Worm (Caenorhabditis elegans) whole organism, young adult: ENCODE measurements around the gene ugt-66.
A peak's percentile ranks its signal among the peaks of the same experiment; 100 is the strongest.

ENCODE experiments used
- B0019.2 ChIP-seq: fragments of 200-800 bp; sonication (Bioruptor generic); conservative IDR thresholded peaks from 2 replicates; pipeline ENCODE4 v1.3.6; 2022; ENCODE audit warnings: missing genetic modification reagents, missing genetic modification characterization, missing compliant biosample characterization
- C06A6.2 ChIP-seq: fragments of 200-800 bp; sonication (Bioruptor generic); conservative IDR thresholded peaks from 2 replicates; pipeline ENCODE4 v1.3.6; 2022; ENCODE audit warnings: missing genetic modification characterization, missing compliant biosample characterization
- F39B2.1 ChIP-seq: fragments of 200-800 bp; sonication (Bioruptor generic); IDR thresholded peaks from 2 replicates; pipeline ENCODE4 v1.3.6; 2022; ENCODE audit warnings: missing genetic modification reagents, missing genetic modification characterization, missing compliant biosample characterization
- F52B5.7 ChIP-seq: sonication (generic microtip); optimal IDR thresholded peaks from 2 replicates; lab custom pipeline; 2016; ENCODE audit warnings: mild to moderate bottlenecking, missing genetic modification characterization, missing compliant biosample characterization
- F55B11.4 ChIP-seq: sonication (generic microtip); optimal IDR thresholded peaks from 2 replicates; lab custom pipeline; 2016; ENCODE audit warnings: missing compliant biosample characterization, missing genetic modification characterization, borderline replicate concordance; ENCODE audit not compliant: insufficient read depth
- T07F8.4 ChIP-seq: sonication (generic microtip); optimal IDR thresholded peaks from 2 replicates; lab custom pipeline; 2016; ENCODE audit warnings: mild to moderate bottlenecking, missing genetic modification characterization, moderate library complexity, missing compliant biosample characterization
- Y53G8AR.9 ChIP-seq: fragments of 200-800 bp; sonication (Bioruptor generic); conservative IDR thresholded peaks from 2 replicates; pipeline ENCODE4 v1.3.6; 2022; ENCODE audit warnings: missing genetic modification reagents, missing genetic modification characterization, missing compliant biosample characterization
- Y56A3A.18 ChIP-seq: fragments of 200-800 bp; sonication (Bioruptor generic); IDR thresholded peaks from 2 replicates; pipeline ENCODE4 v1.3.6; 2022; ENCODE audit warnings: missing genetic modification reagents, missing genetic modification characterization, missing compliant biosample characterization
- Y67H2A.10 ChIP-seq: fragments of 200-800 bp; sonication (Bioruptor generic); conservative IDR thresholded peaks from 2 replicates; pipeline ENCODE4 v1.3.6; 2022; ENCODE audit warnings: missing genetic modification reagents, missing genetic modification characterization, missing compliant biosample characterization
- akir-1 ChIP-seq: fragments of 200-800 bp; sonication (Bioruptor generic); optimal IDR thresholded peaks from 2 replicates; lab custom pipeline; 2018; ENCODE audit warnings: mild to moderate bottlenecking, missing genetic modification characterization, moderate library complexity, missing compliant biosample characterization
- aptf-2 ChIP-seq: fragments of 200-800 bp; sonication (Bioruptor generic); conservative IDR thresholded peaks from 2 replicates; pipeline ENCODE4 v1.3.6; 2022; ENCODE audit warnings: missing genetic modification reagents, missing genetic modification characterization, missing compliant biosample characterization
- athp-1 ChIP-seq: sonication (generic microtip); optimal IDR thresholded peaks from 2 replicates; lab custom pipeline; 2017; ENCODE audit warnings: mild to moderate bottlenecking, missing genetic modification characterization, missing compliant biosample characterization
- bed-1 ChIP-seq: fragments of 200-800 bp; sonication (Bioruptor generic); IDR thresholded peaks from 2 replicates; pipeline ENCODE4 v1.3.6; 2022; ENCODE audit warnings: missing genetic modification reagents, missing genetic modification characterization, missing compliant biosample characterization
- cebp-1 ChIP-seq, 2 experiments: fragments of 200-800 bp in 1 of 2; sonication (Bioruptor generic) in 1 of 2; sonication (generic microtip) in 1 of 2; IDR thresholded peaks in 1 of 2; optimal IDR thresholded peaks in 1 of 2; 2 replicates each; pipeline versions ENCODE4 v1.3.6 to Lab custom; 2017 to 2022; ENCODE audit warnings: missing compliant biosample characterization in 2 of 2, missing genetic modification characterization in 2 of 2, mild to moderate bottlenecking in 1 of 2, missing genetic modification reagents in 1 of 2, moderate library complexity in 1 of 2
- cebp-2 ChIP-seq: fragments of 200-800 bp; sonication (Bioruptor generic); IDR thresholded peaks from 2 replicates; pipeline ENCODE4 v1.3.6; 2022; ENCODE audit warnings: missing genetic modification characterization, missing compliant biosample characterization
- ceh-79 ChIP-seq: sonication (generic microtip); optimal IDR thresholded peaks from 2 replicates; lab custom pipeline; 2017; ENCODE audit warnings: mild to moderate bottlenecking, missing genetic modification characterization, missing compliant biosample characterization
- chd-7 ChIP-seq: sonication (generic microtip); optimal IDR thresholded peaks from 2 replicates; lab custom pipeline; 2016; ENCODE audit warnings: mild to moderate bottlenecking, missing genetic modification characterization, moderate library complexity, missing compliant biosample characterization
- egl-18 ChIP-seq: fragments of 200-800 bp; sonication (Bioruptor generic); IDR thresholded peaks from 2 replicates; pipeline ENCODE4 v1.3.6; 2022; ENCODE audit warnings: missing genetic modification reagents, missing genetic modification characterization, missing compliant biosample characterization
- egrh-3 ChIP-seq: fragments of 200-800 bp; sonication (Bioruptor generic); IDR thresholded peaks from 2 replicates; pipeline ENCODE4 v1.3.6; 2022; ENCODE audit warnings: missing genetic modification reagents, missing genetic modification characterization, missing compliant biosample characterization
- ets-4 ChIP-seq: fragments of 200-800 bp; sonication (Bioruptor generic); optimal IDR thresholded peaks from 2 replicates; lab custom pipeline; 2018; ENCODE audit warnings: mild to moderate bottlenecking, missing genetic modification characterization, missing compliant biosample characterization
- fkh-3 ChIP-seq: sonication (generic microtip); optimal IDR thresholded peaks from 2 replicates; lab custom pipeline; 2016; ENCODE audit warnings: mild to moderate bottlenecking, missing genetic modification characterization, missing compliant biosample characterization
- gei-17 ChIP-seq: fragments of 200-800 bp; sonication (Bioruptor generic); optimal IDR thresholded peaks from 2 replicates; lab custom pipeline; 2018; ENCODE audit warnings: mild to moderate bottlenecking, missing genetic modification characterization, missing compliant biosample characterization
- hlh-12 ChIP-seq: sonication (generic microtip); optimal IDR thresholded peaks from 2 replicates; lab custom pipeline; 2016; ENCODE audit warnings: missing genetic modification characterization, missing compliant biosample characterization
- hmg-20 ChIP-seq: fragments of 200-800 bp; sonication (Bioruptor generic); IDR thresholded peaks from 2 replicates; pipeline ENCODE4 v1.3.6; 2022; ENCODE audit warnings: missing genetic modification reagents, missing genetic modification characterization, missing compliant biosample characterization
- hrde-1 ChIP-seq: sonication (generic microtip); optimal IDR thresholded peaks from 2 replicates; lab custom pipeline; 2016; ENCODE audit warnings: missing genetic modification characterization, mild to moderate bottlenecking, missing compliant biosample characterization, moderate library complexity, missing genotype, missing genetic modification reagents, borderline replicate concordance
- lag-1 ChIP-seq: fragments of 200-800 bp; sonication (Bioruptor generic); IDR thresholded peaks from 2 replicates; pipeline ENCODE4 v1.3.6; 2022; ENCODE audit warnings: missing genetic modification reagents, missing genetic modification characterization, missing compliant biosample characterization
- lin-26 ChIP-seq: fragments of 200-800 bp; sonication (Bioruptor generic); IDR thresholded peaks from 2 replicates; pipeline ENCODE4 v1.3.6; 2022; ENCODE audit warnings: missing genetic modification reagents, missing genetic modification characterization, missing compliant biosample characterization
- lin-35 ChIP-seq, 3 experiments: fragments of 150-350 bp in 2 of 3; sonication (generic microtip) in 1 of 3; optimal IDR thresholded peaks; 2 replicates each; lab custom pipeline; 2014 to 2018; ENCODE audit warnings: missing biosample characterization in 3 of 3, missing genetic modification characterization in 3 of 3, missing genetic modification reagents in 3 of 3
- lir-1 ChIP-seq: fragments of 200-800 bp; sonication (Bioruptor generic); conservative IDR thresholded peaks from 2 replicates; pipeline ENCODE4 v1.3.6; 2022; ENCODE audit warnings: missing genetic modification reagents, missing genetic modification characterization, missing compliant biosample characterization
- madf-10 ChIP-seq: sonication (generic microtip); optimal IDR thresholded peaks from 2 replicates; lab custom pipeline; 2016; ENCODE audit warnings: mild to moderate bottlenecking, missing genetic modification characterization, missing compliant biosample characterization
- mxl-1 ChIP-seq: sonication (generic microtip); optimal IDR thresholded peaks from 2 replicates; lab custom pipeline; 2016; ENCODE audit warnings: missing genetic modification characterization, missing compliant biosample characterization
- nfyb-1 ChIP-seq: fragments of 200-800 bp; sonication (Bioruptor generic); IDR thresholded peaks from 2 replicates; pipeline ENCODE4 v1.3.6; 2022; ENCODE audit warnings: missing genetic modification reagents, missing genetic modification characterization, missing compliant biosample characterization
- nhr-179 ChIP-seq: sonication (generic microtip); optimal IDR thresholded peaks from 2 replicates; lab custom pipeline; 2016; ENCODE audit warnings: mild to moderate bottlenecking, missing genetic modification characterization, missing compliant biosample characterization
- nhr-90 ChIP-seq: sonication (generic microtip); optimal IDR thresholded peaks from 2 replicates; lab custom pipeline; 2016; ENCODE audit warnings: missing genotype, mild to moderate bottlenecking, missing genetic modification characterization, missing compliant biosample characterization
- rpc-1 ChIP-seq, 2 experiments: fragments of 150-350 bp in 1 of 2; sonication (generic microtip) in 1 of 2; optimal IDR thresholded peaks; 2 replicates each; lab custom pipeline; 2014 to 2018; ENCODE audit warnings: missing biosample characterization in 1 of 2, missing genetic modification characterization in 1 of 2, missing genetic modification reagents in 1 of 2, missing genotype in 1 of 2
- sdz-38 ChIP-seq: sonication (generic microtip); optimal IDR thresholded peaks from 2 replicates; lab custom pipeline; 2016; ENCODE audit warnings: missing genotype, missing genetic modification characterization, missing compliant biosample characterization
- snpc-1.3 ChIP-seq: sonication (generic microtip); optimal IDR thresholded peaks from 2 replicates; lab custom pipeline; 2017; ENCODE audit warnings: missing genetic modification characterization, mild to moderate bottlenecking, missing compliant biosample characterization, antibody characterized with exemption, moderate library complexity, missing genotype, missing genetic modification reagents; ENCODE audit not compliant: insufficient read depth
- snpc-4 ChIP-seq, 5 experiments: fragments of 150-350 bp in 1 of 5; sonication (generic microtip) in 4 of 5; optimal IDR thresholded peaks; 2 replicates each; lab custom pipeline; 2014 to 2018; ENCODE audit warnings: missing genetic modification characterization in 5 of 5, missing biosample characterization in 3 of 5, antibody characterized with exemption in 2 of 5, mild to moderate bottlenecking in 2 of 5, missing compliant biosample characterization in 2 of 5, missing genotype in 2 of 5, moderate library complexity in 2 of 5, missing genetic modification reagents in 1 of 5
- somi-1 ChIP-seq: fragments of 200-800 bp; sonication (Bioruptor generic); optimal IDR thresholded peaks from 2 replicates; lab custom pipeline; 2018; ENCODE audit warnings: mild to moderate bottlenecking, missing genetic modification characterization, missing compliant biosample characterization
- tbx-9 ChIP-seq: sonication (generic microtip); optimal IDR thresholded peaks from 2 replicates; lab custom pipeline; 2016; ENCODE audit warnings: borderline replicate concordance, missing genetic modification characterization, inconsistent platforms, missing compliant biosample characterization
- unc-130 ChIP-seq: sonication (generic microtip); optimal IDR thresholded peaks from 2 replicates; lab custom pipeline; 2016; ENCODE audit warnings: missing genetic modification reagents, missing genetic modification characterization, missing compliant biosample characterization
- xnd-1 ChIP-seq: sonication (generic microtip); optimal IDR thresholded peaks from 2 replicates; lab custom pipeline; 2016; ENCODE audit warnings: missing genotype, missing genetic modification reagents, missing genetic modification characterization, missing compliant biosample characterization
- zim-3 ChIP-seq: sonication (generic microtip); optimal IDR thresholded peaks from 2 replicates; lab custom pipeline; 2017; ENCODE audit warnings: mild to moderate bottlenecking, missing genetic modification characterization, moderate library complexity, missing compliant biosample characterization
- ztf-18 ChIP-seq: sonication (generic microtip); optimal IDR thresholded peaks from 2 replicates; lab custom pipeline; 2016; ENCODE audit warnings: missing genotype, mild to moderate bottlenecking, missing genetic modification characterization, missing compliant biosample characterization
- ztf-22 ChIP-seq: fragments of 200-800 bp; sonication (Bioruptor generic); optimal IDR thresholded peaks from 2 replicates; lab custom pipeline; 2018; ENCODE audit warnings: mild to moderate bottlenecking, missing genetic modification characterization, moderate library complexity, missing compliant biosample characterization
- ztf-26 ChIP-seq: sonication (generic microtip); optimal IDR thresholded peaks from 2 replicates; lab custom pipeline; 2017; ENCODE audit warnings: missing genetic modification characterization, missing compliant biosample characterization
- ztf-3 ChIP-seq: fragments of 200-800 bp; sonication (Bioruptor generic); optimal IDR thresholded peaks from 2 replicates; lab custom pipeline; 2018; ENCODE audit warnings: mild to moderate bottlenecking, missing genetic modification characterization, missing compliant biosample characterization

Gene ugt-66

ce11 chrIII:6207881-6208280, 13.5 kb upstream of the ugt-66 start, which contains the start of gene C23G10.2 (continued):
- TF ChIP-seq T07F8.4 (no peak), egl-18 (GFP tag; lab: Robert Waterston, UW) (no peak), lir-1 (no peak), egrh-3 (no peak), athp-1 (tag; lab: Kevin White, UChicago) (no peak), lin-35 (GFP tag; optimal IDR thresholded peaks at IDR 0.05; lab: Kevin White, UChicago) (no peak), ztf-18 (no peak), F39B2.1 (GFP tag; lab: Robert Waterston, UW) (peak; percentile 75; the same call in 1 of the 2 replicates), bed-1 (no peak), hmg-20 (GFP tag; lab: Robert Waterston, UW) (no peak), F52B5.7 (no peak), ztf-22 (GFP tag; lab: Kevin White, UChicago) (no peak), F55B11.4 (no peak), xnd-1 (peak; percentile 18), B0019.2 (GFP tag; lab: Robert Waterston, UW) (no peak), cebp-2 (no peak), lag-1 (no peak), somi-1 (GFP tag; lab: Kevin White, UChicago) (no peak), chd-7 (tag; lab: Kevin White, UChicago) (no peak), hrde-1 (tag; lab: Kevin White, UChicago) (peak; percentile 23), tbx-9 (no peak), zim-3 (tag; lab: Kevin White, UChicago) (no peak), ztf-26 (tag; lab: Kevin White, UChicago) (no peak), C06A6.2 (no peak), gei-17 (GFP tag; lab: Kevin White, UChicago) (no peak), snpc-4 (GFP tag; optimal IDR thresholded peaks at IDR 0.05; lab: Kevin White, UChicago) (no peak), snpc-4 (tag; optimal IDR thresholded peaks at IDR 0.05; lab: Kevin White, UChicago) (peak in 2 of 4 experiments; percentile 24), aptf-2 (GFP tag; lab: Robert Waterston, UW) (no peak), ets-4 (no peak), fkh-3 (tag; lab: Kevin White, UChicago) (no peak), sdz-38 (tag; lab: Kevin White, UChicago) (no peak), ceh-79 (tag; lab: Kevin White, UChicago) (no peak), akir-1 (no peak), lin-26 (GFP tag; lab: Robert Waterston, UW) (peak; percentile 69), nfyb-1 (0 out of 2 replicates have a peak, but pooled peaks have one; percentile 27), cebp-1 (GFP tag; IDR thresholded peaks at IDR 0.05; lab: Robert Waterston, UW) (no peak), cebp-1 (tag; optimal IDR thresholded peaks at IDR 0.05; lab: Kevin White, UChicago) (no peak), Y67H2A.10 (GFP tag; lab: Robert Waterston, UW) (no peak), Y56A3A.18 (GFP tag; lab: Robert Waterston, UW) (peak; percentile 68; the same call in 1 of the 2 replicates), rpc-1 (optimal IDR thresholded peaks at IDR 0.05; lab: Kevin White, UChicago) (no peak), rpc-1 (tag; optimal IDR thresholded peaks at IDR 0.05; lab: Kevin White, UChicago) (no peak), unc-130 (GFP tag; lab: Kevin White, UChicago) (no peak), nhr-179 (tag; lab: Kevin White, UChicago) (no peak), Y53G8AR.9 (GFP tag; lab: Robert Waterston, UW) (no peak), madf-10 (no peak), mxl-1 (tag; lab: Kevin White, UChicago) (no peak), nhr-90 (tag; lab: Kevin White, UChicago) (no peak), snpc-1.3 (peak; percentile 42), hlh-12 (no peak), ztf-3 (GFP tag; lab: Kevin White, UChicago) (no peak)
